Fruit fly (Drosophila melanogaster): ENCODE measurements around the gene Ilp5.

Gene Ilp5

dm6 chr3L:9872035-9872434 is 48.3 kb upstream of the Ilp5 start (continued):
- no peak for TF ChIP-seq Gug (GFP tag; IDR thresholded peaks at IDR 0.05)
- TF ChIP-seq lz (GFP tag; optimal IDR thresholded peaks at IDR 0.05) = no peak
- TF ChIP-seq Ets21C (GFP tag; optimal IDR thresholded peaks at IDR 0.05) = no peak
- TF ChIP-seq Hr4 (GFP tag; optimal IDR thresholded peaks at IDR 0.05) = peak; percentile 43
- TF ChIP-seq CG11294 (GFP tag; IDR thresholded peaks at IDR 0.05) = peak; percentile 36; the same call in 1 of the 2 replicates
- TF ChIP-seq CG6808 (GFP tag; optimal IDR thresholded peaks at IDR 0.05) = no peak
- no peak for TF ChIP-seq vri (GFP tag; optimal IDR thresholded peaks at IDR 0.05)
- TF ChIP-seq CG8319 (GFP tag; optimal IDR thresholded peaks at IDR 0.05) = no peak
- peak; percentile 48; the same call in 1 of the 2 replicates for TF ChIP-seq CG15336 (GFP tag; IDR thresholded peaks at IDR 0.05)
- no peak for TF ChIP-seq topi (GFP tag; optimal IDR thresholded peaks at IDR 0.05)
- TF ChIP-seq fd59A (GFP tag; optimal IDR thresholded peaks at IDR 0.05) = no peak
- TF ChIP-seq Ets96B (tag; optimal IDR thresholded peaks at IDR 0.05) = peak; percentile 25
- no peak for TF ChIP-seq Smox (GFP tag; optimal IDR thresholded peaks at IDR 0.05)
- TF ChIP-seq Hr38 (GFP tag; optimal IDR thresholded peaks at IDR 0.05) = no peak

DNA sequence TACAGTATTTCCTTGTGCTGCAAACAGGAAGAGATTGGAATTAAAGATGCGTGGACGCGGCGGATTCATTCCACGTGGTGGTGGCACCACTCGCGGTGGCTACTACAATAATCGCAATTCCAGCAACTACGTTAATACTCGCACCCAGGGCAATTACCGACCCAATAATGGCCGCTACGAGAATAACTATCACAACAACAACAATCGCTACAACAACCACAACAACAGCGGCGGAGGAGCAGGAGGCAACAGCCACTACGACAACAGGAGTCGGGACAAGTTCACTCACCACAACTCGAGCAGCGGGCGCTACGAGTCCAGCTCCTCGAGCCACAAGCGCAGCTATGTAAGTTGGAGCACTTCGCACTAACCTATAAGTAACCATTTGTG is 41.4 kb upstream of the Ilp5 start:
- TF ChIP-seq ss (GFP tag; optimal IDR thresholded peaks at IDR 0.05) (no peak), CG11294 (GFP tag; IDR thresholded peaks at IDR 0.05) (no peak), Lpt (GFP tag; optimal IDR thresholded peaks at IDR 0.05) (no peak), CG32006 (GFP tag; optimal IDR thresholded peaks at IDR 0.05) (no peak), spab (GFP tag; optimal IDR thresholded peaks at IDR 0.05) (no peak), fkh (GFP tag; optimal IDR thresholded peaks at IDR 0.05) (no peak), Eip75B (GFP tag; optimal IDR thresholded peaks at IDR 0.05) (no peak), dac (GFP tag; optimal IDR thresholded peaks at IDR 0.05) (no peak), CG1621 (tag; optimal IDR thresholded peaks at IDR 0.05) (no peak), vri (GFP tag; optimal IDR thresholded peaks at IDR 0.05) (no peak), CG11902 (GFP tag; optimal IDR thresholded peaks at IDR 0.05) (no peak), svp (GFP tag) (no peak), Ets21C (GFP tag; optimal IDR thresholded peaks at IDR 0.05) (no peak), Blimp-1 (GFP tag; optimal IDR thresholded peaks at IDR 0.05) (no peak), Eip93F (GFP tag; optimal IDR thresholded peaks at IDR 0.05) (no peak), CG16779 (tag; optimal IDR thresholded peaks at IDR 0.05) (no peak), net (GFP tag; optimal IDR thresholded peaks at IDR 0.05) (no peak), CG8119 (GFP tag; IDR thresholded peaks at IDR 0.05) (no peak)

DNA sequence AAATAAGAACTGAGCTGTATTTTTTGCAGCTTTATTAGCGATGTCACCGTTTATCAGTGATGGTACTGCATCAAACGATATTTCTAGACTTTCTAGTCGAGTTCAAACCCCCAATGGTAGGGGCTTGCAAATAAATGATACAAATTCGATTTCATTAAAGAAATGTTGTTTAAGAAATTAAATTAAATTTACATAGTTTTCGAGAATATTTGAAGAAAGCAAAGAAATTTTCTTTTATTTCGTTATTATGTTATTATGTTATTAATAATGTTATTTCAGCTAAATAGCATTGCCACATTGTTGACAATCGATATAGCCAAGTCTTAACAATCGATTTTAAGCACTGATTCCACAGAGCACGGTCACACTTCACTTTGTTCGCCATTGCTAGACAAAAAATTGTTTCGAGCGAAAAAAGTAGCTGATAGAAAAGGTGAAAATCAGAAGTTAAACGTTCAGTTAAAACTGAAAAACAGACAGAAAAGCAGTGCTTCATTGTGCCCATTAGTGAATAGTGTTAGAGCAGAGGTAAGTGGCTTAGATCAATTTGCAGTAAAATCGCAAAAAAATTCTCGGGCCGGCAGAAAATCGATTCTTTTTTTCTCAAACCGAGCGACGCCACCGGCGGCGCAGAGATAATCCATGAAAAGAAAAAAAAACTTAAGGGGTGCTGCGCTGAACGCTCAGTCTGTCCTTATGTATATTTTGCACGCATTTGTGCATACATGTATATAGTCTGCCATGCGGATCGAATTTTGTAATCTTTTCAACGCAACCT is 40.8 kb upstream of the Ilp5 start, which contains the start of the genes iPLA2-VIA and Ciz1:
TSS of gene iPLA2-VIA (minus strand) at position 75 of the 778 bp plus-strand sequence.
TSS of gene Ciz1 (plus strand) at position 365 of the 778 bp plus-strand sequence.
- TF ChIP-seq vri (GFP tag; optimal IDR thresholded peaks at IDR 0.05) (no peak), cyc (GFP tag; optimal IDR thresholded peaks at IDR 0.05) (no peak), svp (GFP tag) (no peak), dsx (GFP tag; optimal IDR thresholded peaks at IDR 0.05; ENCODE audit: poor library complexity, severe bottlenecking) (peak; percentile 19), CG8119 (GFP tag; IDR thresholded peaks at IDR 0.05) (no peak), CG32006 (GFP tag; optimal IDR thresholded peaks at IDR 0.05) (no peak), Eip93F (GFP tag; optimal IDR thresholded peaks at IDR 0.05) (no peak), Eip75B (GFP tag; optimal IDR thresholded peaks at IDR 0.05) (no peak), CG1621 (tag; optimal IDR thresholded peaks at IDR 0.05) (no peak), CG3919 (GFP tag; optimal IDR thresholded peaks at IDR 0.05) (no peak), Met (GFP tag; optimal IDR thresholded peaks at IDR 0.05) (no peak), esn (GFP tag; optimal IDR thresholded peaks at IDR 0.05) (peak; percentile 20), pdm3 (GFP tag; optimal IDR thresholded peaks at IDR 0.05) (no peak), CG15336 (GFP tag; IDR thresholded peaks at IDR 0.05) (no peak), topi (GFP tag; optimal IDR thresholded peaks at IDR 0.05) (no peak), CG6808 (GFP tag; optimal IDR thresholded peaks at IDR 0.05) (no peak), fkh (GFP tag; optimal IDR thresholded peaks at IDR 0.05) (no peak), Hr39 (GFP tag; optimal IDR thresholded peaks at IDR 0.05) (no peak), Eip78C (GFP tag) (peak; percentile 60), Sox14 (GFP tag; optimal IDR thresholded peaks at IDR 0.05) (peak; percentile 46), Lpt (GFP tag; optimal IDR thresholded peaks at IDR 0.05) (no peak), CG7368 (GFP tag; optimal IDR thresholded peaks at IDR 0.05) (no peak), CG10669 (GFP tag; optimal IDR thresholded peaks at IDR 0.05) (no peak), CG31627 (GFP tag; optimal IDR thresholded peaks at IDR 0.05) (peak; percentile 13), CG6792 (GFP tag; optimal IDR thresholded peaks at IDR 0.05) (no peak), CG11902 (GFP tag; optimal IDR thresholded peaks at IDR 0.05) (no peak), CG4318 (GFP tag; optimal IDR thresholded peaks at IDR 0.05) (no peak), ss (GFP tag; optimal IDR thresholded peaks at IDR 0.05) (peak in 1 of 2 experiments; percentile 30), fd85E (GFP tag; optimal IDR thresholded peaks at IDR 0.05) (no peak), CG8319 (GFP tag; optimal IDR thresholded peaks at IDR 0.05) (no peak), CG3032 (tag; optimal IDR thresholded peaks at IDR 0.05) (peak; percentile 22), Ets96B (tag; optimal IDR thresholded peaks at IDR 0.05) (no peak), Hr4 (GFP tag; optimal IDR thresholded peaks at IDR 0.05) (no peak)
